Fruit fly (Drosophila melanogaster): Measurements from ENCODE around the gene Tap42.
A peak's percentile ranks its signal among the peaks of the same experiment; 100 is the strongest.

Gene Tap42

dm6 chr2L:13370762-13371161 is 3.3 kb downstream of the Tap42 start, which contains the start of gene ND-B22 (continued):
- no peak for TF ChIP-seq salm (tag; optimal IDR thresholded peaks at IDR 0.05)
- no peak for TF ChIP-seq Poxn (GFP tag; IDR thresholded peaks at IDR 0.05)
- no peak for TF ChIP-seq Dip2 (GFP tag; IDR thresholded peaks at IDR 0.05)
- TF ChIP-seq sima (GFP tag; optimal IDR thresholded peaks at IDR 0.05): no peak
- TF ChIP-seq dimm (GFP tag; IDR thresholded peaks at IDR 0.05): no peak
- TF ChIP-seq ato (GFP tag; IDR thresholded peaks at IDR 0.05; ENCODE audit: partially characterized antibody): no peak; the same call in 1 of the 2 replicates
- no peak for TF ChIP-seq Gsc (GFP tag; IDR thresholded peaks at IDR 0.05)
- no peak for TF ChIP-seq MTF-1 (GFP tag; optimal IDR thresholded peaks at IDR 0.05; ENCODE audit: borderline replicate concordance)
- TF ChIP-seq CG6854 (GFP tag; optimal IDR thresholded peaks at IDR 0.05): no peak
- TF ChIP-seq CoRest (tag; optimal IDR thresholded peaks at IDR 0.05): peak; percentile 6
- no peak for TF ChIP-seq Deaf1 (tag; optimal IDR thresholded peaks at IDR 0.05)
- TF ChIP-seq insv (GFP tag; optimal IDR thresholded peaks at IDR 0.05): no peak
- no peak for TF ChIP-seq crc (GFP tag; optimal IDR thresholded peaks at IDR 0.05)
- TF ChIP-seq Eip74EF (GFP tag; optimal IDR thresholded peaks at IDR 0.05): no peak
- TF ChIP-seq D19A (tag; optimal IDR thresholded peaks at IDR 0.05): peak; percentile 27
- TF ChIP-seq gt (GFP tag; IDR thresholded peaks at IDR 0.05): no peak
- 0 out of 3 replicates have a peak, but pooled peaks have one; percentile 28 for TF ChIP-seq hb (GFP tag; IDR thresholded peaks at IDR 0.05; ENCODE audit: partially characterized antibody)
- TF ChIP-seq so (GFP tag; IDR thresholded peaks at IDR 0.05): no peak
- peak; percentile 39 for TF ChIP-seq trem (tag; optimal IDR thresholded peaks at IDR 0.05)
- TF ChIP-seq vfl (GFP tag; optimal IDR thresholded peaks at IDR 0.05): no peak
- TF ChIP-seq vvl (GFP tag; IDR thresholded peaks at IDR 0.05): peak; percentile 83
- TF ChIP-seq shn (GFP tag; optimal IDR thresholded peaks at IDR 0.05): peak; percentile 6
- TF ChIP-seq odd (GFP tag; optimal IDR thresholded peaks at IDR 0.05): peak; percentile 32
- no peak for TF ChIP-seq Side (GFP tag; optimal IDR thresholded peaks at IDR 0.05)
- TF ChIP-seq dmrt11E (tag; optimal IDR thresholded peaks at IDR 0.05): peak; percentile 10
- peak; percentile 64 for TF ChIP-seq sens (GFP tag)
- TF ChIP-seq HmgD (GFP tag; optimal IDR thresholded peaks at IDR 0.05): no peak
- peak in 1 of 2 experiments; percentile 5 for TF ChIP-seq Hr51 (GFP tag; optimal IDR thresholded peaks at IDR 0.05)
- TF ChIP-seq bab2 (GFP tag; optimal IDR thresholded peaks at IDR 0.05): peak; percentile 6
- TF ChIP-seq zen2 (GFP tag; IDR thresholded peaks at IDR 0.05; ENCODE audit: partially characterized antibody): no peak
- TF ChIP-seq ro (GFP tag; IDR thresholded peaks at IDR 0.05): no peak
- TF ChIP-seq CG14710 (tag; optimal IDR thresholded peaks at IDR 0.05): peak; percentile 42
- peak; percentile 27 for TF ChIP-seq CG18262 (tag; optimal IDR thresholded peaks at IDR 0.05)
- TF ChIP-seq dati (GFP tag; IDR thresholded peaks at IDR 0.05): no peak
- TF ChIP-seq CG34376 (GFP tag; optimal IDR thresholded peaks at IDR 0.05): peak; percentile 33
- TF ChIP-seq grau (tag; optimal IDR thresholded peaks at IDR 0.05): peak; percentile 43
- TF ChIP-seq inv (GFP tag; IDR thresholded peaks at IDR 0.05; ENCODE audit: partially characterized antibody): no peak; the same call in 1 of the 2 replicates
- TF ChIP-seq Sry-δ (GFP tag; optimal IDR thresholded peaks at IDR 0.05): peak; percentile 10
- no peak for TF ChIP-seq CG1792 (GFP tag; optimal IDR thresholded peaks at IDR 0.05)
- no peak for TF ChIP-seq psq (GFP tag; optimal IDR thresholded peaks at IDR 0.05)
- no peak for TF ChIP-seq toy (GFP tag; IDR thresholded peaks at IDR 0.05)
- TF ChIP-seq zfh2 (GFP tag; optimal IDR thresholded peaks at IDR 0.05): peak; percentile 40
- TF ChIP-seq NC2β (GFP tag; optimal IDR thresholded peaks at IDR 0.05): peak; percentile 17
- TF ChIP-seq Hmx (GFP tag; optimal IDR thresholded peaks at IDR 0.05): no peak
- no peak for TF ChIP-seq CG8290 (GFP tag; optimal IDR thresholded peaks at IDR 0.05)
- peak in 1 of 2 experiments; percentile 49 for TF ChIP-seq CG8290 (tag; optimal IDR thresholded peaks at IDR 0.05)
- no peak for TF ChIP-seq aop (GFP tag; IDR thresholded peaks at IDR 0.05)
- TF ChIP-seq NK7.1 (GFP tag; optimal IDR thresholded peaks at IDR 0.05): peak; percentile 34
- TF ChIP-seq Antp (GFP tag; optimal IDR thresholded peaks at IDR 0.05): peak; percentile 4
- TF ChIP-seq HLH4C (GFP tag; IDR thresholded peaks at IDR 0.05; ENCODE audit: partially characterized antibody): no peak
- peak; percentile 71 for TF ChIP-seq Ets97D (GFP tag; optimal IDR thresholded peaks at IDR 0.05)
